Worm (Caenorhabditis elegans) whole organism, early embryonic: ENCODE measurements around the gene nlp-32.

Source experiments
- F13C5.2 ChIP-seq: sonication (generic microtip); optimal IDR thresholded peaks from 2 replicates; lab custom pipeline; 2017; ENCODE audit warnings: mild to moderate bottlenecking, missing genetic modification characterization, inconsistent platforms, missing compliant biosample characterization
- aly-1 ChIP-seq: sonication (generic microtip); optimal IDR thresholded peaks from 2 replicates; lab custom pipeline; 2016; ENCODE audit warnings: missing genetic modification characterization, missing compliant biosample characterization
- ama-1 ChIP-seq: fragments of 150-350 bp; optimal IDR thresholded peaks from 2 replicates; lab custom pipeline; 2014
- flt-1 ChIP-seq: fragments of 200-800 bp; sonication (Bioruptor generic); IDR thresholded peaks from 2 replicates; pipeline ENCODE4 v1.3.6; 2022; ENCODE audit warnings: missing genetic modification characterization, missing compliant biosample characterization
- pes-1 ChIP-seq: fragments of 200-800 bp; sonication (Bioruptor generic); IDR thresholded peaks from 2 replicates; pipeline ENCODE4 v1.3.6; 2022; ENCODE audit warnings: missing genetic modification reagents, missing genetic modification characterization, missing compliant biosample characterization
- scrt-1 ChIP-seq: fragments of 200-800 bp; sonication (Bioruptor generic); IDR thresholded peaks from 2 replicates; pipeline ENCODE4 v1.3.6; 2022; ENCODE audit warnings: missing genetic modification characterization, missing compliant biosample characterization
- sea-1 ChIP-seq: fragments of 200-800 bp; sonication (Bioruptor generic); conservative IDR thresholded peaks from 2 replicates; pipeline ENCODE4 v1.3.6; 2022; ENCODE audit warnings: missing genetic modification characterization, missing compliant biosample characterization
- tbx-11 ChIP-seq: fragments of 200-800 bp; sonication (Bioruptor generic); IDR thresholded peaks from 2 replicates; pipeline ENCODE4 v1.3.6; 2022; ENCODE audit warnings: missing genetic modification characterization, missing compliant biosample characterization
- tbx-37 ChIP-seq: fragments of 200-800 bp; sonication (Bioruptor generic); conservative IDR thresholded peaks from 2 replicates; pipeline ENCODE4 v1.3.6; 2022; ENCODE audit warnings: missing genetic modification reagents, missing genetic modification characterization, missing compliant biosample characterization
- tra-4 ChIP-seq: sonication (generic microtip); optimal IDR thresholded peaks from 2 replicates; lab custom pipeline; 2017; ENCODE audit warnings: missing genetic modification characterization, missing compliant biosample characterization

ce11 chrIII:482739-483138, 3.6 kb downstream of the nlp-32 start:
- TF ChIP-seq flt-1 (GFP tag; lab: Robert Waterston, UW) (no peak), ama-1 (lab: Kevin White, UChicago) (no peak), sea-1 (GFP tag; lab: Robert Waterston, UW) (no peak), pes-1 (GFP tag; lab: Robert Waterston, UW) (no peak), tra-4 (tag; lab: Kevin White, UChicago) (no peak), F13C5.2 (tag; lab: Kevin White, UChicago) (no peak), scrt-1 (GFP tag; lab: Robert Waterston, UW) (no peak), aly-1 (tag; lab: Kevin White, UChicago) (no peak), tbx-37 (GFP tag; lab: Robert Waterston, UW) (no peak), tbx-11 (GFP tag; lab: Robert Waterston, UW) (no peak)
